Fruit fly (Drosophila melanogaster) whole organism, embryonic: ENCODE measurements around the gene bero.

Experiments used
- Abd-B ChIP-seq: fragments of 200-800 bp; sonication (Bioruptor generic); optimal IDR thresholded peaks from 2 replicates; lab custom pipeline; 2018; ENCODE audit warnings: missing biosample characterization, mild to moderate bottlenecking, missing genetic modification characterization, moderate library complexity
- Atf3 ChIP-seq: fragments of 200-800 bp; sonication (Bioruptor generic); optimal IDR thresholded peaks from 3 replicates; lab custom pipeline; 2016; ENCODE audit warnings: missing biosample characterization, missing genetic modification characterization
- Bdp1 ChIP-seq: fragments of 200-800 bp; sonication (Bioruptor generic); optimal IDR thresholded peaks from 3 replicates; lab custom pipeline; 2016; ENCODE audit warnings: missing biosample characterization, missing genetic modification characterization
- CG10267 ChIP-seq: fragments of 200-800 bp; sonication (Bioruptor generic); optimal IDR thresholded peaks from 2 replicates; lab custom pipeline; 2018; ENCODE audit warnings: missing biosample characterization, mild to moderate bottlenecking, missing genetic modification characterization, moderate library complexity
- CG11504 ChIP-seq: fragments of 200-800 bp; sonication (Bioruptor generic); optimal IDR thresholded peaks from 3 replicates; lab custom pipeline; 2019; ENCODE audit warnings: missing biosample characterization, mild to moderate bottlenecking, missing genetic modification characterization, moderate library complexity
- CG11723 ChIP-seq: fragments of 200-800 bp; sonication (Bioruptor generic); optimal IDR thresholded peaks from 2 replicates; lab custom pipeline; 2017; ENCODE audit warnings: missing biosample characterization, mild to moderate bottlenecking, missing genetic modification characterization
- CG12219 ChIP-seq: fragments of 200-800 bp; sonication (Bioruptor generic); optimal IDR thresholded peaks from 3 replicates; lab custom pipeline; 2018; ENCODE audit warnings: missing biosample characterization, mild to moderate bottlenecking, missing genetic modification characterization
- CG13775 ChIP-seq: fragments of 200-800 bp; sonication (Bioruptor generic); optimal IDR thresholded peaks from 3 replicates; lab custom pipeline; 2017; ENCODE audit warnings: missing biosample characterization, mild to moderate bottlenecking, missing genetic modification characterization
- CG15601 ChIP-seq: fragments of 200-800 bp; sonication (Bioruptor generic); optimal IDR thresholded peaks from 3 replicates; lab custom pipeline; 2019; ENCODE audit warnings: missing biosample characterization, mild to moderate bottlenecking, missing genetic modification characterization, moderate library complexity
- CG17328 ChIP-seq: fragments of 200-800 bp; sonication (Bioruptor generic); IDR thresholded peaks from 2 replicates; pipeline ENCODE4 v1.3.6; 2022; ENCODE audit warnings: missing biosample characterization, missing genetic modification characterization
- CG17829 ChIP-seq: fragments of 200-800 bp; optimal IDR thresholded peaks from 2 replicates; lab custom pipeline; 2019; ENCODE audit warnings: missing biosample characterization, mild to moderate bottlenecking, missing genetic modification characterization, moderate library complexity
- CG18011 ChIP-seq: fragments of 200-800 bp; sonication (Bioruptor generic); optimal IDR thresholded peaks from 2 replicates; lab custom pipeline; 2017; ENCODE audit warnings: missing biosample characterization, missing genetic modification characterization, mild to moderate bottlenecking, moderate library complexity, missing genotype
- CG18599 ChIP-seq: fragments of 200-800 bp; sonication (Bioruptor generic); optimal IDR thresholded peaks from 3 replicates; lab custom pipeline; 2017; ENCODE audit warnings: missing biosample characterization, missing genetic modification characterization, mild to moderate bottlenecking, moderate library complexity, missing genetic modification reagents
- CG2202 ChIP-seq: fragments of 200-800 bp; sonication (Bioruptor generic); optimal IDR thresholded peaks from 2 replicates; lab custom pipeline; 2018; ENCODE audit warnings: missing biosample characterization, mild to moderate bottlenecking, missing genetic modification characterization
- CG2678 ChIP-seq: fragments of 200-800 bp; sonication (Bioruptor generic); optimal IDR thresholded peaks from 3 replicates; lab custom pipeline; 2019; ENCODE audit warnings: missing biosample characterization, mild to moderate bottlenecking, missing genetic modification characterization, moderate library complexity
- CG30403 ChIP-seq: fragments of 200-800 bp; sonication (Bioruptor generic); optimal IDR thresholded peaks from 3 replicates; lab custom pipeline; 2016; ENCODE audit warnings: missing biosample characterization, missing genetic modification characterization
- CG31224 ChIP-seq: fragments of 200-800 bp; sonication (Bioruptor generic); IDR thresholded peaks from 2 replicates; pipeline ENCODE4 v1.3.6; 2022; ENCODE audit warnings: missing biosample characterization, missing genetic modification characterization
- CG7987 ChIP-seq: fragments of 200-800 bp; sonication (Bioruptor generic); optimal IDR thresholded peaks from 2 replicates; lab custom pipeline; 2018; ENCODE audit warnings: missing biosample characterization, mild to moderate bottlenecking, missing genetic modification characterization, moderate library complexity
- CG8924 ChIP-seq: fragments of 200-800 bp; optimal IDR thresholded peaks from 3 replicates; lab custom pipeline; 2019; ENCODE audit warnings: missing biosample characterization, mild to moderate bottlenecking, missing genetic modification characterization, moderate library complexity
- CG9727 ChIP-seq: fragments of 200-800 bp; sonication (Bioruptor generic); optimal IDR thresholded peaks from 3 replicates; lab custom pipeline; 2017; ENCODE audit warnings: missing biosample characterization, mild to moderate bottlenecking, missing genetic modification characterization
- D ChIP-seq, 2 experiments: fragments of 200-800 bp in 1 of 2; fragments of >200 bp in 1 of 2; sonication (Bioruptor generic) in 1 of 2; optimal IDR thresholded peaks; 2 replicates in 1 of 2; 3 replicates in 1 of 2; lab custom pipeline; 2017; ENCODE audit warnings: mild to moderate bottlenecking in 1 of 2, missing biosample characterization in 1 of 2, missing genetic modification characterization in 1 of 2, missing genetic modification reagents in 1 of 2
- Dad ChIP-seq: fragments of 200-800 bp; sonication (Bioruptor generic); optimal IDR thresholded peaks from 3 replicates; lab custom pipeline; 2016; ENCODE audit warnings: missing biosample characterization, missing genetic modification characterization
- Drgx ChIP-seq: fragments of 200-800 bp; sonication (Bioruptor generic); IDR thresholded peaks from 2 replicates; pipeline ENCODE4 v1.3.6; 2022; ENCODE audit warnings: missing biosample characterization, missing genetic modification characterization
- ERR ChIP-seq: fragments of 200-800 bp; sonication (Bioruptor generic); optimal IDR thresholded peaks from 2 replicates; lab custom pipeline; 2016; ENCODE audit warnings: missing biosample characterization, missing genetic modification characterization
- HLH54F ChIP-seq: fragments of 200-800 bp; sonication (Bioruptor generic); optimal IDR thresholded peaks from 3 replicates; lab custom pipeline; 2016; ENCODE audit warnings: missing biosample characterization, missing genetic modification characterization
- HLHmδ ChIP-seq: fragments of 200-800 bp; sonication (Bioruptor generic); optimal IDR thresholded peaks from 2 replicates; lab custom pipeline; 2018; ENCODE audit warnings: missing biosample characterization, mild to moderate bottlenecking, missing genetic modification characterization, moderate library complexity
- Hsf ChIP-seq: fragments of 200-800 bp; sonication (Bioruptor generic); optimal IDR thresholded peaks from 3 replicates; lab custom pipeline; 2016; ENCODE audit warnings: missing biosample characterization, missing genetic modification characterization
- Nf-YB ChIP-seq: fragments of 200-800 bp; sonication (Bioruptor generic); optimal IDR thresholded peaks from 3 replicates; lab custom pipeline; 2019; ENCODE audit warnings: missing biosample characterization, mild to moderate bottlenecking, missing genetic modification characterization, moderate library complexity
- Sox102F ChIP-seq: fragments of 200-800 bp; sonication (Bioruptor generic); optimal IDR thresholded peaks from 2 replicates; lab custom pipeline; 2018; ENCODE audit warnings: missing biosample characterization, mild to moderate bottlenecking, missing genetic modification characterization, moderate library complexity
- Ssrp ChIP-seq: fragments of 200-800 bp; sonication (Bioruptor generic); optimal IDR thresholded peaks from 2 replicates; lab custom pipeline; 2018; ENCODE audit warnings: missing biosample characterization, mild to moderate bottlenecking, missing genetic modification characterization, moderate library complexity
- Trl ChIP-seq, 3 experiments: fragments of >200 bp in 2 of 3; fragments of 200-800 bp in 1 of 3; sonication (Bioruptor generic) in 1 of 3; optimal IDR thresholded peaks; 2 replicates in 1 of 3; 3 replicates in 2 of 3; lab custom pipeline; 2016 to 2017; ENCODE audit warnings: missing biosample characterization in 1 of 3, missing genetic modification characterization in 1 of 3
- az2 ChIP-seq: fragments of 200-800 bp; sonication (Bioruptor generic); optimal IDR thresholded peaks from 3 replicates; lab custom pipeline; 2016; ENCODE audit warnings: missing biosample characterization, missing genetic modification characterization
- chinmo ChIP-seq: fragments of 200-800 bp; sonication (Bioruptor generic); IDR thresholded peaks from 4 replicates; pipeline ENCODE4 v1.3.6; 2022; ENCODE audit warnings: missing biosample characterization, missing genetic modification characterization; ENCODE audit not compliant: partially characterized antibody
- chm ChIP-seq: fragments of 200-800 bp; sonication (Bioruptor generic); IDR thresholded peaks from 2 replicates; pipeline ENCODE4 v1.3.6; 2022; ENCODE audit warnings: missing biosample characterization, missing genetic modification characterization
- ci ChIP-seq: fragments of 200-800 bp; sonication (Bioruptor generic); IDR thresholded peaks from 3 replicates; pipeline ENCODE4 v1.3.6; 2022; ENCODE audit warnings: missing biosample characterization, missing genetic modification characterization
- cwo ChIP-seq: fragments of 200-800 bp; sonication (Bioruptor generic); optimal IDR thresholded peaks from 3 replicates; lab custom pipeline; 2017; ENCODE audit warnings: missing biosample characterization, missing genetic modification characterization, mild to moderate bottlenecking, moderate library complexity, missing genetic modification reagents
- dpn ChIP-seq, 2 experiments: fragments of 200-800 bp; sonication (Bioruptor generic); optimal IDR thresholded peaks; 3 replicates each; lab custom pipeline; 2016; ENCODE audit warnings: missing biosample characterization in 2 of 2, missing genetic modification characterization in 2 of 2
- gcm2 ChIP-seq: fragments of 200-800 bp; sonication (Bioruptor generic); optimal IDR thresholded peaks from 2 replicates; lab custom pipeline; 2016; ENCODE audit warnings: missing biosample characterization, missing genetic modification characterization
- kni ChIP-seq: fragments of 200-800 bp; sonication (Bioruptor generic); optimal IDR thresholded peaks from 3 replicates; lab custom pipeline; 2017; ENCODE audit warnings: mild to moderate bottlenecking, missing biosample characterization, missing genetic modification reagents, missing genetic modification characterization
- pzg ChIP-seq: fragments of 200-800 bp; sonication (Bioruptor generic); optimal IDR thresholded peaks from 3 replicates; lab custom pipeline; 2018; ENCODE audit warnings: missing biosample characterization, mild to moderate bottlenecking, missing genetic modification characterization, moderate library complexity
- row ChIP-seq: fragments of 200-800 bp; sonication (Bioruptor generic); IDR thresholded peaks from 3 replicates; pipeline ENCODE4 v1.3.6; 2022; ENCODE audit warnings: missing biosample characterization, missing genetic modification characterization
- sens ChIP-seq: fragments of 200-800 bp; sonication (Bioruptor generic); peaks from one replicate; lab custom pipeline; 2016; ENCODE audit warnings: missing biosample characterization, missing genetic modification characterization
- sna ChIP-seq: fragments of 200-800 bp; sonication (Bioruptor generic); IDR thresholded peaks from 2 replicates; pipeline ENCODE4 v1.3.6; 2022; ENCODE audit warnings: missing biosample characterization, missing genetic modification characterization; ENCODE audit not compliant: partially characterized antibody
- twi ChIP-seq: fragments of 200-800 bp; optimal IDR thresholded peaks from 2 replicates; lab custom pipeline; 2019; ENCODE audit warnings: missing biosample characterization, mild to moderate bottlenecking, missing genetic modification characterization, moderate library complexity
- vvl ChIP-seq: fragments of 200-800 bp; sonication (Bioruptor generic); IDR thresholded peaks from 2 replicates; pipeline ENCODE4 v1.3.6; 2022; ENCODE audit warnings: missing biosample characterization, missing genetic modification characterization
- z ChIP-seq: fragments of 200-800 bp; sonication (Bioruptor generic); IDR thresholded peaks from 3 replicates; pipeline ENCODE4 v1.3.6; 2022; ENCODE audit warnings: missing biosample characterization, missing genetic modification characterization
- zen ChIP-seq: fragments of 200-800 bp; sonication (Bioruptor generic); optimal IDR thresholded peaks from 3 replicates; lab custom pipeline; 2018; ENCODE audit warnings: missing biosample characterization, mild to moderate bottlenecking, missing genetic modification characterization, moderate library complexity

Gene bero

dm6 chr2L:20889857-20890606 is 31.5 kb downstream of the bero start (continued):
- TF ChIP-seq CG9727 (GFP tag; lab: Kevin White, UChicago) (peak; percentile 40), HLHmδ (peak; percentile 52), ERR (GFP tag; lab: Kevin White, UChicago) (no peak), vvl (GFP tag; lab: Robert Waterston, UW) (peak; percentile 31), row (peak; percentile 32; the same call in 2 of the 3 replicates), CG17328 (peak; percentile 35; the same call in 1 of the 2 replicates), CG17829 (tag; lab: Kevin White, UChicago) (no peak), Trl (optimal IDR thresholded peaks at IDR 0.05; lab: Kevin White, UChicago) (peak; percentile 68 to 78), Trl (GFP tag; optimal IDR thresholded peaks at IDR 0.05; lab: Kevin White, UChicago) (no peak), CG2202 (tag; lab: Kevin White, UChicago) (peak; percentile 7), chm (GFP tag; lab: Robert Waterston, UW) (0 out of 2 replicates have a peak, but pooled peaks have one; percentile 60), CG10267 (peak; percentile 15), Dad (GFP tag; lab: Kevin White, UChicago) (peak; percentile 36), HLH54F (GFP tag; lab: Kevin White, UChicago) (no peak), cwo (GFP tag; lab: Kevin White, UChicago) (peak; percentile 42), chinmo (GFP tag; lab: Robert Waterston, UW) (peak; percentile 93), Abd-B (GFP tag; lab: Kevin White, UChicago) (peak; percentile 34), az2 (GFP tag; lab: Kevin White, UChicago) (peak; percentile 24), CG31224 (GFP tag; lab: Robert Waterston, UW) (0 out of 2 replicates have a peak, but pooled peaks have one; percentile 11), ci (GFP tag; lab: Robert Waterston, UW) (peak; percentile 67; the same call in 1 of the 3 replicates), dpn (GFP tag; optimal IDR thresholded peaks at IDR 0.05; lab: Kevin White, UChicago) (peak; percentile 36 to 57), Hsf (GFP tag; lab: Kevin White, UChicago) (peak; percentile 14), CG2678 (tag; lab: Kevin White, UChicago) (peak; percentile 37), Ssrp (tag; lab: Kevin White, UChicago) (peak; percentile 45), CG18599 (GFP tag; lab: Kevin White, UChicago) (peak; percentile 13), CG15601 (tag; lab: Kevin White, UChicago) (no peak), CG30403 (peak; percentile 48), CG7987 (GFP tag; lab: Kevin White, UChicago) (peak; percentile 44), sna (GFP tag; lab: Robert Waterston, UW) (peak; percentile 69; the same call in 1 of the 2 replicates), CG13775 (GFP tag; lab: Kevin White, UChicago) (peak; percentile 14), zen (no peak), pzg (GFP tag; lab: Kevin White, UChicago) (no peak), Nf-YB (peak; percentile 47), sens (GFP tag; lab: Kevin White, UChicago) (peak; percentile 89), twi (tag; lab: Kevin White, UChicago) (no peak), CG8924 (tag; lab: Kevin White, UChicago) (peak; percentile 8), kni (GFP tag; lab: Kevin White, UChicago) (peak; percentile 57), D (optimal IDR thresholded peaks at IDR 0.05; lab: Kevin White, UChicago) (no peak), D (GFP tag; optimal IDR thresholded peaks at IDR 0.05; lab: Kevin White, UChicago) (peak; percentile 59), CG18011 (no peak), Drgx (GFP tag; lab: Robert Waterston, UW) (peak; percentile 48; the same call in 1 of the 2 replicates), gcm2 (GFP tag; lab: Kevin White, UChicago) (no peak), CG11504 (tag; lab: Kevin White, UChicago) (peak; percentile 55), CG12219 (GFP tag; lab: Kevin White, UChicago) (peak; percentile 44), Atf3 (GFP tag; lab: Kevin White, UChicago) (peak; percentile 4), Bdp1 (GFP tag; lab: Kevin White, UChicago) (peak; percentile 7), Sox102F (GFP tag; lab: Kevin White, UChicago) (peak; percentile 66), z (GFP tag; lab: Robert Waterston, UW) (peak; percentile 4; the same call in 1 of the 3 replicates), CG11723 (GFP tag; lab: Kevin White, UChicago) (no peak)
